Fruit fly (Drosophila melanogaster): ENCODE data around the gene Chsy.
A peak's percentile ranks its signal among the peaks of the same experiment; 100 is the strongest.

The Chsy gene

dm6 chrX:15554256-15554678 lies 39.1 kb downstream of the Chsy start, which contains the start of gene Ac13E (continued):
- peak; percentile 76 for TF ChIP-seq CG12155 (GFP tag; optimal IDR thresholded peaks at IDR 0.05)
- peak; percentile 90 for TF ChIP-seq tgo (GFP tag; IDR thresholded peaks at IDR 0.05)
- TF ChIP-seq luna (GFP tag; optimal IDR thresholded peaks at IDR 0.05) = no peak
- TF ChIP-seq CG15514 (GFP tag; optimal IDR thresholded peaks at IDR 0.05) = peak; percentile 81
- TF ChIP-seq CG6254 (GFP tag; optimal IDR thresholded peaks at IDR 0.05) = peak; percentile 82
- peak; percentile 93 for TF ChIP-seq CG15269 (tag; optimal IDR thresholded peaks at IDR 0.05)
- TF ChIP-seq dan (GFP tag; IDR thresholded peaks at IDR 0.05) = no peak
- TF ChIP-seq PHDP (tag; optimal IDR thresholded peaks at IDR 0.05) = peak; percentile 92
- TF ChIP-seq CG2199 (GFP tag; IDR thresholded peaks at IDR 0.05) = no peak
- peak; percentile 89 for TF ChIP-seq CG6854 (GFP tag; optimal IDR thresholded peaks at IDR 0.05)
- peak; percentile 87 for TF ChIP-seq CG33557 (GFP tag; optimal IDR thresholded peaks at IDR 0.05)
- peak; percentile 52 for TF ChIP-seq repo (GFP tag; optimal IDR thresholded peaks at IDR 0.05)
- TF ChIP-seq CG31388 (GFP tag; optimal IDR thresholded peaks at IDR 0.05) = peak; percentile 66
- TF ChIP-seq CG33213 (GFP tag; optimal IDR thresholded peaks at IDR 0.05) = peak; percentile 54
- peak; percentile 89 for TF ChIP-seq CG4404 (GFP tag; IDR thresholded peaks at IDR 0.05)
- TF ChIP-seq bigmax (GFP tag; optimal IDR thresholded peaks at IDR 0.05) = no peak
- peak; percentile 80 for TF ChIP-seq Oaz (GFP tag; IDR thresholded peaks at IDR 0.05)
- peak; percentile 88 for TF ChIP-seq CG15696 (tag; optimal IDR thresholded peaks at IDR 0.05)
- peak in 1 of 2 experiments; percentile 62 for TF ChIP-seq Hr78 (GFP tag; optimal IDR thresholded peaks at IDR 0.05)
- peak; percentile 78 for TF ChIP-seq danr (GFP tag; IDR thresholded peaks at IDR 0.05)
- TF ChIP-seq CG7786 (GFP tag; optimal IDR thresholded peaks at IDR 0.05) = peak; percentile 75
- peak; percentile 88 for TF ChIP-seq bcd (GFP tag; optimal IDR thresholded peaks at IDR 0.05)
- TF ChIP-seq peb (GFP tag; IDR thresholded peaks at IDR 0.05) = peak; percentile 79; the same call in 1 of the 2 replicates
- peak; percentile 94 for TF ChIP-seq org-1 (GFP tag; optimal IDR thresholded peaks at IDR 0.05)
- peak; percentile 82 for TF ChIP-seq mam (GFP tag; optimal IDR thresholded peaks at IDR 0.05)
- TF ChIP-seq Drgx (GFP tag; IDR thresholded peaks at IDR 0.05) = peak; percentile 84
- peak; percentile 91 for TF ChIP-seq CG4424 (GFP tag; optimal IDR thresholded peaks at IDR 0.05)
- TF ChIP-seq CG2202 (tag; optimal IDR thresholded peaks at IDR 0.05) = peak; percentile 90
- TF ChIP-seq amos (GFP tag; IDR thresholded peaks at IDR 0.05; ENCODE audit: partially characterized antibody) = peak; percentile 15; the same call in 1 of the 2 replicates
- TF ChIP-seq hth (optimal IDR thresholded peaks at IDR 0.05) = no peak
- peak; percentile 79 for TF ChIP-seq CG15011 (GFP tag; optimal IDR thresholded peaks at IDR 0.05)
- peak; percentile 9 for TF ChIP-seq Sry-δ (GFP tag; optimal IDR thresholded peaks at IDR 0.05)
- TF ChIP-seq ranshi (GFP tag; IDR thresholded peaks at IDR 0.05) = peak; percentile 86
- peak; percentile 71 for TF ChIP-seq maf-S (GFP tag; optimal IDR thresholded peaks at IDR 0.05)
- no peak for TF ChIP-seq MESR4 (GFP tag; optimal IDR thresholded peaks at IDR 0.05)
- peak; percentile 83 for TF ChIP-seq CG3407 (GFP tag; optimal IDR thresholded peaks at IDR 0.05)
- peak; percentile 78 for TF ChIP-seq Atf3 (GFP tag; optimal IDR thresholded peaks at IDR 0.05)
- TF ChIP-seq CG1832 (GFP tag; optimal IDR thresholded peaks at IDR 0.05) = no peak
- peak; percentile 49 for TF ChIP-seq CG4617 (GFP tag; optimal IDR thresholded peaks at IDR 0.05; ENCODE audit: borderline replicate concordance)
- TF ChIP-seq Elba2 (GFP tag; optimal IDR thresholded peaks at IDR 0.05) = peak; percentile 41
- peak; percentile 85 for TF ChIP-seq Six4 (GFP tag; optimal IDR thresholded peaks at IDR 0.05)
- TF ChIP-seq cato (GFP tag; optimal IDR thresholded peaks at IDR 0.05; ENCODE audit: borderline replicate concordance) = peak; percentile 56
- TF ChIP-seq eve (GFP tag; optimal IDR thresholded peaks at IDR 0.05) = peak; percentile 33 to 95
- TF ChIP-seq cas (GFP tag; IDR thresholded peaks at IDR 0.05) = peak; percentile 60
- TF ChIP-seq CG13123 (GFP tag; optimal IDR thresholded peaks at IDR 0.05) = peak; percentile 40
- TF ChIP-seq H2.0 (GFP tag; IDR thresholded peaks at IDR 0.05) = peak; percentile 82
- TF ChIP-seq ken (GFP tag; IDR thresholded peaks at IDR 0.05) = peak; percentile 80
- TF ChIP-seq pzg (GFP tag; optimal IDR thresholded peaks at IDR 0.05) = no peak
- peak; percentile 87 for TF ChIP-seq CG17359 (tag; optimal IDR thresholded peaks at IDR 0.05)
- peak; percentile 7 for TF ChIP-seq ab (GFP tag; optimal IDR thresholded peaks at IDR 0.05)
- TF ChIP-seq CG11085 (GFP tag; IDR thresholded peaks at IDR 0.05) = peak; percentile 64; the same call in 1 of the 2 replicates

All from whole organism, embryonic.